Fruit fly (Drosophila melanogaster): ENCODE measurements around the gene kst.

kst gene

dm6 chr3L:3381869-3382488 is 45.3 kb downstream of the kst start (continued):
- TF ChIP-seq fd96Cb (tag; optimal IDR thresholded peaks at IDR 0.05), result peak; percentile 25
- TF ChIP-seq CG30403 (GFP tag; optimal IDR thresholded peaks at IDR 0.05), result no peak
- no peak for TF ChIP-seq Ets97D (GFP tag; optimal IDR thresholded peaks at IDR 0.05)
- TF ChIP-seq BEAF-32 (GFP tag; optimal IDR thresholded peaks at IDR 0.05), result no peak
- TF ChIP-seq CG7372 (GFP tag; IDR thresholded peaks at IDR 0.05), result 0 out of 2 replicates have a peak, but pooled peaks have one; percentile 18
- peak; percentile 39; the same call in 1 of the 2 replicates for TF ChIP-seq CG31224 (GFP tag; IDR thresholded peaks at IDR 0.05)
- TF ChIP-seq oc (tag; optimal IDR thresholded peaks at IDR 0.05), result peak; percentile 37
- TF ChIP-seq cas (GFP tag; IDR thresholded peaks at IDR 0.05), result peak; percentile 43; the same call in 1 of the 2 replicates
- TF ChIP-seq Vsx1 (GFP tag; optimal IDR thresholded peaks at IDR 0.05), result no peak
- peak; percentile 6 to 17 for TF ChIP-seq dpn (GFP tag; optimal IDR thresholded peaks at IDR 0.05)
- no peak for TF ChIP-seq CG12299 (tag; optimal IDR thresholded peaks at IDR 0.05)
- TF ChIP-seq Stat92E (GFP tag; optimal IDR thresholded peaks at IDR 0.05), result no peak
- TF ChIP-seq Abd-B (GFP tag; optimal IDR thresholded peaks at IDR 0.05), result peak; percentile 44
- peak; percentile 11 for TF ChIP-seq NfI (GFP tag; optimal IDR thresholded peaks at IDR 0.05)
- TF ChIP-seq luna (GFP tag; optimal IDR thresholded peaks at IDR 0.05), result no peak
- 0 out of 2 replicates have a peak, but pooled peaks have one; percentile 42 for TF ChIP-seq wdn (GFP tag; IDR thresholded peaks at IDR 0.05)
- TF ChIP-seq CG10431 (GFP tag; optimal IDR thresholded peaks at IDR 0.05), result no peak
- peak; percentile 52 for TF ChIP-seq CG11085 (GFP tag; IDR thresholded peaks at IDR 0.05)
- no peak for TF ChIP-seq bcd (GFP tag; optimal IDR thresholded peaks at IDR 0.05)
- TF ChIP-seq da (GFP tag; optimal IDR thresholded peaks at IDR 0.05), result no peak
- no peak for TF ChIP-seq CG17912 (GFP tag; optimal IDR thresholded peaks at IDR 0.05)
- TF ChIP-seq Adf1 (GFP tag; IDR thresholded peaks at IDR 0.05), result peak; percentile 61
- TF ChIP-seq tx (GFP tag; optimal IDR thresholded peaks at IDR 0.05), result no peak
- no peak for TF ChIP-seq CG9797 (GFP tag; optimal IDR thresholded peaks at IDR 0.05)
- TF ChIP-seq CG4282 (GFP tag; optimal IDR thresholded peaks at IDR 0.05), result no peak
- TF ChIP-seq CG1832 (GFP tag; optimal IDR thresholded peaks at IDR 0.05), result no peak
- peak; percentile 64; the same call in 2 of the 3 replicates for TF ChIP-seq otp (GFP tag; IDR thresholded peaks at IDR 0.05)
- TF ChIP-seq MESR4 (GFP tag; optimal IDR thresholded peaks at IDR 0.05), result no peak
- TF ChIP-seq CG8924 (tag; optimal IDR thresholded peaks at IDR 0.05), result no peak
- TF ChIP-seq CG7928 (GFP tag; optimal IDR thresholded peaks at IDR 0.05), result no peak
- no peak for TF ChIP-seq CG4707 (GFP tag; optimal IDR thresholded peaks at IDR 0.05)
- peak in 1 of 2 experiments; percentile 48 for TF ChIP-seq bsh (GFP tag; optimal IDR thresholded peaks at IDR 0.05)
- no peak for TF ChIP-seq CG18619 (GFP tag; optimal IDR thresholded peaks at IDR 0.05)
- no peak for TF ChIP-seq gro (GFP tag; optimal IDR thresholded peaks at IDR 0.05)
- TF ChIP-seq Bteb2 (GFP tag; optimal IDR thresholded peaks at IDR 0.05), result no peak
- no peak for TF ChIP-seq maf-S (GFP tag; optimal IDR thresholded peaks at IDR 0.05)
- TF ChIP-seq CG2875 (GFP tag; optimal IDR thresholded peaks at IDR 0.05), result no peak
- peak; percentile 51; the same call in 1 of the 3 replicates for TF ChIP-seq CG7357 (GFP tag; IDR thresholded peaks at IDR 0.05)
- TF ChIP-seq lbe (GFP tag; optimal IDR thresholded peaks at IDR 0.05), result no peak
- TF ChIP-seq nau (GFP tag; optimal IDR thresholded peaks at IDR 0.05), result no peak
- TF ChIP-seq kay (GFP tag; optimal IDR thresholded peaks at IDR 0.05), result no peak
- TF ChIP-seq ssp (GFP tag; IDR thresholded peaks at IDR 0.05), result no peak
- no peak for TF ChIP-seq grn (GFP tag; optimal IDR thresholded peaks at IDR 0.05)
- TF ChIP-seq CG16779 (GFP tag; IDR thresholded peaks at IDR 0.05), result no peak
- peak; percentile 12 for TF ChIP-seq Jarid2 (GFP tag; optimal IDR thresholded peaks at IDR 0.05)
- TF ChIP-seq CG2678 (tag; optimal IDR thresholded peaks at IDR 0.05), result peak; percentile 57
- no peak for TF ChIP-seq HLHmδ (GFP tag; optimal IDR thresholded peaks at IDR 0.05)
- peak; percentile 40 for TF ChIP-seq Fer1 (GFP tag; optimal IDR thresholded peaks at IDR 0.05)
- no peak for TF ChIP-seq gcm (GFP tag; optimal IDR thresholded peaks at IDR 0.05)
